Worm (Caenorhabditis elegans): ENCODE results near the gene tag-278.

Gene tag-278

ce11 chrX:3693138-3693537 is 4.1 kb upstream of the tag-278 start, which contains the start of gene C02F12.8:
TSS of gene C02F12.8 (minus strand) at chrX:3693238.
- TF ChIP-seq snpc-1.2 (GFP tag; IDR thresholded peaks at IDR 0.05) = no peak
- TF ChIP-seq F10B5.3 (tag; optimal IDR thresholded peaks at IDR 0.05) = no peak
- no peak for TF ChIP-seq ama-1 (optimal IDR thresholded peaks at IDR 0.05)
- TF ChIP-seq spr-1 (tag; optimal IDR thresholded peaks at IDR 0.05) = no peak
- TF ChIP-seq nhr-48 (tag; optimal IDR thresholded peaks at IDR 0.05) = no peak
- TF ChIP-seq madf-5 (GFP tag; IDR thresholded peaks at IDR 0.05) = no peak
- no peak for TF ChIP-seq daf-12 (tag; optimal IDR thresholded peaks at IDR 0.05)
- no peak for TF ChIP-seq mxl-3 (GFP tag; optimal IDR thresholded peaks at IDR 0.05)
- no peak for TF ChIP-seq Y48G9A.11 (GFP tag; IDR thresholded peaks at IDR 0.05)
- no peak for TF ChIP-seq nhr-25 (tag; optimal IDR thresholded peaks at IDR 0.05; ENCODE audit: borderline replicate concordance, insufficient read depth)
- no peak for TF ChIP-seq egl-27 (tag; optimal IDR thresholded peaks at IDR 0.05)
- no peak for TF ChIP-seq saeg-2 (GFP tag; IDR thresholded peaks at IDR 0.05)
- TF ChIP-seq lin-38 (GFP tag; IDR thresholded peaks at IDR 0.05) = no peak
- TF ChIP-seq mes-2 (tag; optimal IDR thresholded peaks at IDR 0.05; ENCODE audit: poor library complexity, severe bottlenecking) = no peak
- TF ChIP-seq ceh-20 (GFP tag; IDR thresholded peaks at IDR 0.05) = no peak
- TF ChIP-seq ceh-62 (tag; optimal IDR thresholded peaks at IDR 0.05) = no peak
- TF ChIP-seq ztf-7 (tag; optimal IDR thresholded peaks at IDR 0.05) = no peak
- TF ChIP-seq daf-8 (GFP tag; IDR thresholded peaks at IDR 0.05) = no peak

DNA sequence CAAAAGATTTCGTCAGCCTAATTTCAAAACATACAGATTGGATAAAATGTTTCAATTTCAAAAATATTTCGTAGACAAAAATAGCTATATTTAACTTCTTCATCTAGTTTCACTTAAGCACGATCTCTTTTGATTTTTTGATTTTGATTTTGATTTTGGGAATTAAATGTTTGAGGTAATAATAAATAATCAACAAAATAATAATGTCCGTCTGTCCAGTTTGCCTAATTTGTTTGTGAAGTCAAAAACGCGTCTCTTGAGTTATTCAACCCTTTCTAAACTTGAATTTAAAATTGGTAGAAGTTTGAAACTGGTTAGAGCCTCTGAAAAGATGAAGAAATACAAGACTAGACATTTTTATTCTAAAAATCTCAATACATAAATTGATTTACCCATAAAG is 797 bp upstream of the tag-278 start:
- TF ChIP-seq aha-1 (tag) = peak; percentile 93
- TF ChIP-seq mxl-3 (GFP tag; optimal IDR thresholded peaks at IDR 0.05) = no peak
- peak in 1 of 2 experiments; percentile 1 for TF ChIP-seq unc-62 (GFP tag; optimal IDR thresholded peaks at IDR 0.05 in 1 of 2)
- TF ChIP-seq unc-62 (tag; optimal IDR thresholded peaks at IDR 0.05) = no peak
- TF ChIP-seq hlh-11 (tag; optimal IDR thresholded peaks at IDR 0.05) = no peak

DNA sequence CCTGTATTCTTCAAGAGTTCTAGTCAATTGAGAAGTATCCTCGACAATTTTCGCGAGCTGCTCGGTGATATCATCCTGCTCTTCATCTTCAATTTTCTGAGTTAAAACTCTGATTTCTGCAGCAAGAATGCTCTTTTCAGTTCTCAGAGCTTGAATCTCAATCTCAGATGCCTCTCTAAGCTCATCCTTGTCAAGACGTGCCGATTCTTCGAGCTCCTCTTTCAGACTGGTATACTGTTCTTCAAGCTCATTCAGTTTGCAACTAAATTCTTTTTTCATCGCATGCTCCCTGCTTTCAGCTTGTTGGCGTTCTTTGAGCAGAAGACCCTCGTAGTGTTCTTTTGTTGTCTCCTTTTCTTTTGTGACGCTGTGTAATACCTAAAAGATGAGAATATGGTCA is 2.6 kb downstream of the tag-278 start:
- peak in 1 of 2 experiments; percentile 56 for TF ChIP-seq unc-62 (GFP tag; optimal IDR thresholded peaks at IDR 0.05 in 1 of 2)
- TF ChIP-seq unc-62 (tag; optimal IDR thresholded peaks at IDR 0.05) = no peak
- no peak for TF ChIP-seq F26F4.8 (GFP tag; conservative IDR thresholded peaks at IDR 0.05)

- no peak for TF ChIP-seq ctbp-1 (GFP tag; IDR thresholded peaks at IDR 0.05)
- no peak for TF ChIP-seq tag-97 (GFP tag; IDR thresholded peaks at IDR 0.05)
- no peak for TF ChIP-seq hmg-1.1 (GFP tag; IDR thresholded peaks at IDR 0.05)
- TF ChIP-seq dve-1 (tag; optimal IDR thresholded peaks at IDR 0.05; ENCODE audit: insufficient read depth) = no peak
- no peak for TF ChIP-seq tra-1 (GFP tag; IDR thresholded peaks at IDR 0.05)
- no peak for TF ChIP-seq ztf-11 (tag; optimal IDR thresholded peaks at IDR 0.05)
- TF ChIP-seq F44E2.7 (GFP tag; IDR thresholded peaks at IDR 0.05) = no peak
- TF ChIP-seq nhr-41 (GFP tag; IDR thresholded peaks at IDR 0.05) = no peak
- TF ChIP-seq nhr-77 (tag; optimal IDR thresholded peaks at IDR 0.05) = no peak
Observed at ce11 chrX:3683060-3683459, 5.9 kb downstream of the tag-278 start.

DNA sequence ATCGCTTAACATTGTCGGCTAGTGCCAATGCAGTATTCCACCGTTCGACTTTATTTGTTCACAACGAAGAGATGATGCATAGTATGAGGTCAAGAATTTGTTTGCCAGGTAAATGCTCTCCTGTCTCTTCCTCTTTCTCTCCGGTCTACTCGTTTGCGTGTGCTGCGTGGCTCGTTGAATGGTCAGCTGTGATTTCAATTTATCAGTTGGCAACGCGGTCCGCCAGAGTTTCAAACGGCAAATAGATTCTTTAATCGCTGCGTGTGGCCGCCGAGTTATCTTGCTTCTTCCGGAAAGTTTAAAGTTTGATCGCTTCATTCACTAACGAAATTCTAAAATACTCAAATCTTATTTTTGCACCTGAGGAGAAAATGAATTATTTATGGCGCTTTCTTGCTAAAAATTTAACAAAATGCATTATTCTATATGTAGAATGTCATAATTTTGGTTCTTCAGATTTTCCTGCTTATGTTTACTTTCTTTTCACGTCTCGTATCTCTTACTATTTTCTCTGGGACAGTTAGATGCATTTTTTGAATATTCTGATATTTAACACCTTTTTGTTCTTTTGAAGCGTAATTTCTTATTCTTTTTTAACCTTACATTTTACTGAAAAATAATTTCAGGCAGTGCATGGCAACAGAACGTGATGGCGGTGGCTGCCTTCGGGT is 8.3 kb downstream of the tag-278 start, which contains the start of gene tsp-17:
TSS of gene tsp-17 (plus strand) at position 621 of the 671 bp plus-strand sequence.
- TF ChIP-seq mdl-1 (tag; optimal IDR thresholded peaks at IDR 0.05) = no peak
- TF ChIP-seq tra-1 (GFP tag; IDR thresholded peaks at IDR 0.05) = no peak
- TF ChIP-seq lin-15B (tag; optimal IDR thresholded peaks at IDR 0.05) = no peak
- no peak for TF ChIP-seq F26F4.8 (GFP tag; conservative IDR thresholded peaks at IDR 0.05)
- no peak for TF ChIP-seq mdt-29 (GFP tag; IDR thresholded peaks at IDR 0.05)
- TF ChIP-seq aha-1 (tag) = peak; percentile 91
- no peak for TF ChIP-seq egl-27 (tag; optimal IDR thresholded peaks at IDR 0.05)
- peak; percentile 15 for TF ChIP-seq mes-2 (tag; optimal IDR thresholded peaks at IDR 0.05; ENCODE audit: poor library complexity, severe bottlenecking)
- TF ChIP-seq nhr-41 (GFP tag; IDR thresholded peaks at IDR 0.05) = no peak
